Worm (Caenorhabditis elegans) whole organism, early embryonic: Measurements from ENCODE around the gene patr-1.

Experiments used
- ama-1 ChIP-seq: fragments of 150-350 bp; optimal IDR thresholded peaks from 2 replicates; lab custom pipeline; 2014
- flt-1 ChIP-seq: fragments of 200-800 bp; sonication (Bioruptor generic); IDR thresholded peaks from 2 replicates; pipeline ENCODE4 v1.3.6; 2022; ENCODE audit warnings: missing genetic modification characterization, missing compliant biosample characterization
- hnd-1 ChIP-seq: sonication (generic microtip); optimal IDR thresholded peaks from 2 replicates; lab custom pipeline; 2016; ENCODE audit warnings: missing genetic modification characterization, missing compliant biosample characterization
- scrt-1 ChIP-seq: fragments of 200-800 bp; sonication (Bioruptor generic); IDR thresholded peaks from 2 replicates; pipeline ENCODE4 v1.3.6; 2022; ENCODE audit warnings: missing genetic modification characterization, missing compliant biosample characterization

DNA sequence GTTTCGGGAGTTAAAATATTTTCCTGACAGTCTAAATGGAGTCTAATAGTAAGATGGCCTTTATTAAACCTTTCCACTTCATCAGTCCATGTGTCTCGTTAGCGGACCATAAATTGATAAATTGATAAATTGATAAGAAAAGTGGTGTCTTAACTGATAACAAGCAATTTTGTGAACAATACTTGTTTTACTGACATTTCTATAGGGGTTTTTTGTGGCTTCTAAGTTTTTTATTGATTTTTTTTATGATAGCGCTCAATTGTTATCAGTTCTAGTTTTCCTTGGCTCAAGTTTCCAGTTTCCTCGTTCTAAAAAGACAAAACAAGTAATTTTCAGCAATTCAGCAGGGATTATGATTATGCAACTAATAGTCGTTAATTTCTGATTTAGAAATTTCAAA lies 24.7 kb upstream of the patr-1 start, which contains the start of gene F43G6.17:
- TF ChIP-seq ama-1 (lab: Kevin White, UChicago) (no peak), flt-1 (GFP tag; lab: Robert Waterston, UW) (no peak), scrt-1 (GFP tag; lab: Robert Waterston, UW) (no peak), hnd-1 (no peak)
